Worm (Caenorhabditis elegans) whole organism, L1 larva: ENCODE results near the gene mlc-7.

ENCODE experiments used
- F16B12.6 ChIP-seq: fragments of 150-350 bp; optimal IDR thresholded peaks from 2 replicates; lab custom pipeline; 2014; ENCODE audit warnings: missing biosample characterization, missing genetic modification characterization
- ama-1 ChIP-seq: fragments of 150-350 bp; optimal IDR thresholded peaks from 2 replicates; lab custom pipeline; 2014
- efl-1 ChIP-seq, 4 experiments: fragments of 150-350 bp; optimal IDR thresholded peaks in 3 of 4; peaks in 1 of 4; 1 replicate in 1 of 4; 2 replicates in 3 of 4; lab custom pipeline; 2014; ENCODE audit warnings: missing biosample characterization in 2 of 4, missing genetic modification characterization in 2 of 4, missing genetic modification reagents in 2 of 4
- egl-27 ChIP-seq, 2 experiments: fragments of 150-350 bp in 1 of 2; sonication (generic microtip); optimal IDR thresholded peaks; 3 replicates each; lab custom pipeline; 2017 to 2018; ENCODE audit warnings: missing biosample characterization in 2 of 2, missing genetic modification characterization in 2 of 2, missing genetic modification reagents in 2 of 2
- zag-1 ChIP-seq: fragments of 150-350 bp; optimal IDR thresholded peaks from 2 replicates; lab custom pipeline; 2014; ENCODE audit warnings: missing biosample characterization, missing genetic modification characterization
- ztf-11 ChIP-seq, 2 experiments: sonication (generic microtip); optimal IDR thresholded peaks; 2 replicates each; lab custom pipeline; 2016 to 2017; ENCODE audit warnings: missing genetic modification characterization in 2 of 2, missing biosample characterization in 1 of 2, missing compliant biosample characterization in 1 of 2

ce11 chrIII:13735008-13735407 lies 16.2 kb upstream of the mlc-7 start, which contains the start of gene W06F12.3:
- TF ChIP-seq F16B12.6: no peak
- TF ChIP-seq efl-1 (optimal IDR thresholded peaks at IDR 0.05; lab: Kevin White, UChicago): no peak
- no peak for TF ChIP-seq efl-1 (GFP tag; optimal IDR thresholded peaks at IDR 0.05 in 1 of 2; lab: Kevin White, UChicago)
- TF ChIP-seq ztf-11 (tag; optimal IDR thresholded peaks at IDR 0.05; lab: Kevin White, UChicago): no peak
- TF ChIP-seq ama-1 (lab: Kevin White, UChicago): no peak
- TF ChIP-seq egl-27 (tag; optimal IDR thresholded peaks at IDR 0.05; lab: Kevin White, UChicago): no peak
- TF ChIP-seq zag-1: no peak
